Worm (Caenorhabditis elegans) whole organism, mixed stage, embryonic: ENCODE measurements around the gene dhhc-1.

Experiments used
- M03D4.4 ChIP-seq: sonication (generic microtip); optimal IDR thresholded peaks from 2 replicates; lab custom pipeline; 2017; ENCODE audit warnings: mild to moderate bottlenecking, missing genetic modification characterization, missing compliant biosample characterization
- ces-1 ChIP-seq: fragments of 150-350 bp; optimal IDR thresholded peaks from 2 replicates; lab custom pipeline; 2014; ENCODE audit warnings: missing biosample characterization, missing genetic modification reagents, missing genetic modification characterization
- elt-3 ChIP-seq: fragments of 150-350 bp; optimal IDR thresholded peaks from 2 replicates; lab custom pipeline; 2014; ENCODE audit warnings: missing biosample characterization, missing genetic modification characterization
- lsy-2 ChIP-seq: fragments of 150-350 bp; optimal IDR thresholded peaks from 2 replicates; lab custom pipeline; 2014; ENCODE audit warnings: missing biosample characterization, missing genetic modification characterization
- nhr-12 ChIP-seq: fragments of 150-350 bp; optimal IDR thresholded peaks from 2 replicates; lab custom pipeline; 2014; ENCODE audit warnings: missing biosample characterization, missing genetic modification characterization
- nhr-237 ChIP-seq: fragments of 150-350 bp; optimal IDR thresholded peaks from 2 replicates; lab custom pipeline; 2014; ENCODE audit warnings: missing biosample characterization, missing genetic modification characterization
- nhr-28 ChIP-seq: fragments of 150-350 bp; optimal IDR thresholded peaks from 2 replicates; lab custom pipeline; 2014; ENCODE audit warnings: missing biosample characterization, missing genetic modification characterization
- pha-4 ChIP-seq: fragments of 150-350 bp; optimal IDR thresholded peaks from 2 replicates; lab custom pipeline; 2018; ENCODE audit warnings: missing biosample characterization, missing genetic modification reagents, missing genetic modification characterization
- unc-39 ChIP-seq: fragments of 150-350 bp; optimal IDR thresholded peaks from 2 replicates; lab custom pipeline; 2014; ENCODE audit warnings: missing biosample characterization, missing genetic modification characterization
- unc-62 ChIP-seq: fragments of 150-350 bp; optimal IDR thresholded peaks from 2 replicates; lab custom pipeline; 2014; ENCODE audit warnings: missing biosample characterization, missing genetic modification reagents, missing genetic modification characterization

DNA sequence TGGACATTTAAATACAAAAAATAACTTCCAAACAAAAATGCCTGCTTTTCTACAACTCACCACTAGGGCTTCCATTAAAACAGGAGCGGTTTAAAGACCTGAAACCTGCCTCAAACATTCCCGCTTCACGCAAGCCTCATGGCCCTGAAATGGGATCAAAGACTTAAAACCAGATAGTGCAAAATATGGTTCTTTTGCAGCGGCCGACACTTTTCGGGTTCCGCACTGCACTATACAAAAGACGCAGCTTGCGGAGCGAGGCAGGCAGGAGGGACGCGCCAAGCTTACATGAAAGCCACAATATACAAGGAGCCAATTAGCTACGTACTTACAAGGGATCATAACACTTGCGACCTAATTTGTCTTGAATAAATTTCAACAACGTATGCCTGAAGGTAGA, 26.7 kb downstream of the dhhc-1 start:
- TF ChIP-seq nhr-28 (tag; lab: Kevin White, UChicago) (no peak), pha-4 (tag; lab: Kevin White, UChicago) (no peak), unc-62 (GFP tag; lab: Kevin White, UChicago) (no peak), unc-39 (tag; lab: Kevin White, UChicago) (no peak), nhr-237 (tag; lab: Kevin White, UChicago) (no peak), lsy-2 (tag; lab: Kevin White, UChicago) (no peak), ces-1 (GFP tag; lab: Kevin White, UChicago) (no peak), M03D4.4 (no peak), elt-3 (tag; lab: Kevin White, UChicago) (no peak), nhr-12 (tag; lab: Kevin White, UChicago) (no peak)
